Worm (Caenorhabditis elegans) whole organism, L4 larva: ENCODE measurements around the gene lec-11.

ENCODE experiments used
- Y48G9A.11 ChIP-seq: fragments of 200-800 bp; sonication (Bioruptor generic); IDR thresholded peaks from 2 replicates; pipeline ENCODE4 v1.3.6; 2022; ENCODE audit warnings: missing genetic modification reagents, missing genetic modification characterization, missing compliant biosample characterization
- lsy-2 ChIP-seq, 2 experiments: fragments of 150-350 bp in 1 of 2; sonication (generic microtip) in 1 of 2; optimal IDR thresholded peaks; 2 replicates each; lab custom pipeline; 2014 to 2017; ENCODE audit warnings: missing biosample characterization in 2 of 2, missing genetic modification characterization in 2 of 2
- mep-1 ChIP-seq: fragments of 150-350 bp; sonication (generic microtip); optimal IDR thresholded peaks from 3 replicates; lab custom pipeline; 2014; ENCODE audit warnings: missing biosample characterization, missing genetic modification characterization
- nhr-10 ChIP-seq: fragments of 150-350 bp; optimal IDR thresholded peaks from 2 replicates; lab custom pipeline; 2014; ENCODE audit warnings: missing biosample characterization, missing genetic modification characterization
- php-3 ChIP-seq: fragments of 200-800 bp; sonication (Bioruptor generic); IDR thresholded peaks from 2 replicates; pipeline ENCODE4 v1.3.6; 2022; ENCODE audit warnings: missing genetic modification reagents, missing genetic modification characterization, missing compliant biosample characterization
- pqm-1 ChIP-seq: sonication (generic microtip); optimal IDR thresholded peaks from 2 replicates; lab custom pipeline; 2017; ENCODE audit warnings: missing biosample characterization, missing genetic modification characterization
- sdz-12 ChIP-seq: fragments of 200-800 bp; sonication (Bioruptor generic); optimal IDR thresholded peaks from 2 replicates; lab custom pipeline; 2018; ENCODE audit warnings: mild to moderate bottlenecking, missing genetic modification characterization, missing compliant biosample characterization
- spr-1 ChIP-seq: sonication (generic microtip); optimal IDR thresholded peaks from 2 replicates; lab custom pipeline; 2016; ENCODE audit warnings: mild to moderate bottlenecking, missing genetic modification characterization, missing compliant biosample characterization
- unc-130 ChIP-seq: sonication (generic microtip); optimal IDR thresholded peaks from 2 replicates; lab custom pipeline; 2016; ENCODE audit warnings: missing genetic modification reagents, missing genetic modification characterization, missing compliant biosample characterization

DNA sequence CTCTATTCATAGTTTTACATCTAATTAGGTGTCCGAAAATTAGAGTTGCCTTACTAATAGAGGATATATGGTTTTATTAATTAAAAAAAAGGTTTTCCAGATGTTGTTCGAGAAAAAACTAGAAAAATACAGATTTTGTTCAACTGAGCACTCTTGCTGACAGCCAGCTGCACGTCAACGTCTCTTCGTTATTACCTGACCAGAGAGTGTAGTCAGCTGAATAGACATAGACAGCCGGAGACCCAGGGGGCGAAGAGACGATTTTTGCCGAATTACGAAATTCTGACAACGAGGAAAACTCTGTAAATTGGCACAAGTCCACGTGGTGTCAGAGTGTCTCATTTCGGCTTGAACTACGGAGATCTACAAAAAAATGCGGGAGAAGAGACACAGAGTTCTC is 28.7 kb upstream of the lec-11 start:
- TF ChIP-seq unc-130 (GFP tag; lab: Kevin White, UChicago) (no peak), sdz-12 (GFP tag; lab: Kevin White, UChicago) (no peak), php-3 (GFP tag; lab: Robert Waterston, UW) (no peak), lsy-2 (tag; optimal IDR thresholded peaks at IDR 0.05; lab: Kevin White, UChicago) (peak in 1 of 2 experiments; percentile 34), spr-1 (no peak), pqm-1 (tag; lab: Kevin White, UChicago) (no peak), mep-1 (tag; lab: Kevin White, UChicago) (peak; percentile 29), Y48G9A.11 (no peak), nhr-10 (no peak)
